Fruit fly (Drosophila melanogaster): ENCODE measurements around the gene CG13010.

CG13010 gene

dm6 chrX:16637594-16638485 is 40.9 kb downstream of the CG13010 start, which contains the start of gene RpS19a (continued):
- TF ChIP-seq CG17802 (tag; optimal IDR thresholded peaks at IDR 0.05) (peak; percentile 80), ato (GFP tag; IDR thresholded peaks at IDR 0.05; ENCODE audit: partially characterized antibody) (0 out of 2 replicates have a peak, but pooled peaks have one; percentile 39), CG14667 (GFP tag; IDR thresholded peaks at IDR 0.05) (no peak; the same call in 1 of the 2 replicates), Mes4 (GFP tag; optimal IDR thresholded peaks at IDR 0.05) (peak; percentile 66), CG12769 (tag; optimal IDR thresholded peaks at IDR 0.05) (peak; percentile 53), pum (GFP tag; optimal IDR thresholded peaks at IDR 0.05) (no peak), CrebB (tag; optimal IDR thresholded peaks at IDR 0.05) (peak; percentile 87), bigmax (GFP tag; optimal IDR thresholded peaks at IDR 0.05) (peak; percentile 87), ken (GFP tag; IDR thresholded peaks at IDR 0.05) (peak; percentile 78; the same call in 2 of the 3 replicates), CG6854 (GFP tag; optimal IDR thresholded peaks at IDR 0.05) (peak; percentile 80), ash1 (GFP tag; optimal IDR thresholded peaks at IDR 0.05) (peak; percentile 86), CG10462 (GFP tag; optimal IDR thresholded peaks at IDR 0.05) (no peak), Sox100B (GFP tag; optimal IDR thresholded peaks at IDR 0.05) (peak; percentile 86), Mrtf (GFP tag; IDR thresholded peaks at IDR 0.05) (peak; percentile 66; the same call in 2 of the 3 replicates), CG6272 (GFP tag; IDR thresholded peaks at IDR 0.05) (peak; percentile 47), CG17328 (GFP tag; IDR thresholded peaks at IDR 0.05) (peak; percentile 89), Doc2 (GFP tag; IDR thresholded peaks at IDR 0.05) (no peak), hb (GFP tag; IDR thresholded peaks at IDR 0.05; ENCODE audit: partially characterized antibody) (no peak), Lhr (GFP tag; optimal IDR thresholded peaks at IDR 0.05) (peak; percentile 55), B-H2 (GFP tag; optimal IDR thresholded peaks at IDR 0.05) (peak; percentile 92), Dip3 (GFP tag; optimal IDR thresholded peaks at IDR 0.05) (peak; percentile 17), lab (GFP tag; optimal IDR thresholded peaks at IDR 0.05) (peak; percentile 94), exex (tag; optimal IDR thresholded peaks at IDR 0.05) (peak; percentile 55), ewg (GFP tag; optimal IDR thresholded peaks at IDR 0.05) (peak; percentile 54), lola (GFP tag; optimal IDR thresholded peaks at IDR 0.05) (peak in 1 of 3 experiments; percentile 35), CG7271 (tag; optimal IDR thresholded peaks at IDR 0.05) (peak; percentile 77), CG11696 (GFP tag; IDR thresholded peaks at IDR 0.05) (peak; percentile 39; the same call in 1 of the 2 replicates), CG1529 (GFP tag; optimal IDR thresholded peaks at IDR 0.05) (peak; percentile 81), CG14014 (GFP tag; IDR thresholded peaks at IDR 0.05) (peak; percentile 72), Ravus (GFP tag; IDR thresholded peaks at IDR 0.05) (no peak), bowl (GFP tag; IDR thresholded peaks at IDR 0.05) (peak; percentile 47; the same call in 1 of the 2 replicates), Hr51 (GFP tag; optimal IDR thresholded peaks at IDR 0.05) (peak; percentile 49 to 50), Atf3 (GFP tag; optimal IDR thresholded peaks at IDR 0.05) (no peak), nau (GFP tag; optimal IDR thresholded peaks at IDR 0.05) (peak; percentile 85), CG18011 (GFP tag; optimal IDR thresholded peaks at IDR 0.05) (peak; percentile 63), CG9437 (GFP tag; optimal IDR thresholded peaks at IDR 0.05) (peak; percentile 74), bab2 (GFP tag; optimal IDR thresholded peaks at IDR 0.05) (peak; percentile 37), Fer3 (tag; optimal IDR thresholded peaks at IDR 0.05) (peak; percentile 83), CG12104 (GFP tag; optimal IDR thresholded peaks at IDR 0.05) (peak; percentile 84), CG9932 (GFP tag; IDR thresholded peaks at IDR 0.05) (peak; percentile 54; the same call in 1 of the 2 replicates), Spps (tag; optimal IDR thresholded peaks at IDR 0.05) (peak; percentile 8), Sry-β (GFP tag; optimal IDR thresholded peaks at IDR 0.05) (peak; percentile 44), odd (GFP tag; optimal IDR thresholded peaks at IDR 0.05) (peak; percentile 90), CG2875 (GFP tag; optimal IDR thresholded peaks at IDR 0.05) (peak; percentile 78), zfh1 (GFP tag; IDR thresholded peaks at IDR 0.05) (peak; percentile 83), Nf-YA (GFP tag; IDR thresholded peaks at IDR 0.05) (peak; percentile 72), CG12155 (GFP tag; optimal IDR thresholded peaks at IDR 0.05) (peak; percentile 27)

Data from whole organism, embryonic.